Fruit fly (Drosophila melanogaster): ENCODE results near the gene CG32036.

DNA sequence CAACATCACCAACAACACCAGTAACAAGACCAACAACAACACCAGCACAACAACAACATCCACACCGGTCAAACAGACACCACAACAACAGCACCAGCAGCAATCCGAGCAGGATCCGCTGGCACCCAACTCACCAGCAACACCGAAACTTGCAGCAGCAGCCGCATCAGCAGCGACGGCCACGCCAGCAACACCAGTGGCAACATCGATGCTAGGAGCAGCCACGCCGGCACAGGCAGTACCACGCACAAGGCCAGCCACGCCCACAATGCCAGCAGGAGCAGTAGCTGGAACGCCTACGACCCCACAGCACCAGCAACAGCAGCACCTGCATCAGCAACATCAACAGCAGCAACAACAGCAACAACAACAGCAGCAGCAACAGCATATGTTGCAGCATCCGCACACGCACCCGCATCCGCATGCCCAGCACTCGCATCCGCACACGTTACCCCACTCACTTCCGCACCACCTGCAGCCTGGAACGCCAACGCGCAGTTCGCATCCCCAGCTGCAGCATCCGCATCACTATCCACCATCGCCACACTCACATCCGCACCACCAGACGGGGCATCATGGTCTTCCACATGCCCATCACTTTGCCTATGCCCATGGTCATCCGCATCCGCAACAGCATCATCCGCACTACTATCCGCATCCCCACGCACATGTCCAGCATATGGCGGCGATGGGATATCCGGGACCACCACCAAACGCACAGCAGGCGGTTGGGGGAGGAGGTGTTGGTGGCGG, 17.7 kb downstream of the CG32036 start:
- TF ChIP-seq CG11617 (GFP tag; optimal IDR thresholded peaks at IDR 0.05) (no peak), CG14711 (tag; optimal IDR thresholded peaks at IDR 0.05) (no peak), tj (GFP tag; optimal IDR thresholded peaks at IDR 0.05) (no peak), pad (GFP tag; optimal IDR thresholded peaks at IDR 0.05) (no peak), CG5204 (GFP tag; optimal IDR thresholded peaks at IDR 0.05) (no peak), bab1 (GFP tag; optimal IDR thresholded peaks at IDR 0.05) (no peak), kay (GFP tag; ENCODE audit: borderline replicate concordance) (no peak), Clk (GFP tag; optimal IDR thresholded peaks at IDR 0.05) (no peak), toe (GFP tag; optimal IDR thresholded peaks at IDR 0.05) (no peak), CG7045 (GFP tag; optimal IDR thresholded peaks at IDR 0.05) (no peak), Crg-1 (GFP tag; optimal IDR thresholded peaks at IDR 0.05) (no peak)

Data from whole organism, adult.